Worm (Caenorhabditis elegans) whole organism, L2 larva: ENCODE measurements around the gene peb-1.

Experiments
- F13H6.1 ChIP-seq: sonication (generic microtip); optimal IDR thresholded peaks from 2 replicates; lab custom pipeline; 2016; ENCODE audit warnings: missing genetic modification characterization, missing compliant biosample characterization
- Y55F3AM.14 ChIP-seq: fragments of 200-800 bp; sonication (Bioruptor generic); optimal IDR thresholded peaks from 2 replicates; lab custom pipeline; 2018; ENCODE audit warnings: mild to moderate bottlenecking, missing genetic modification characterization, missing compliant biosample characterization
- ZK546.5 ChIP-seq: sonication (generic microtip); optimal IDR thresholded peaks from 2 replicates; lab custom pipeline; 2017; ENCODE audit warnings: missing biosample characterization, missing genetic modification characterization
- alr-1 ChIP-seq: fragments of 150-350 bp; optimal IDR thresholded peaks from 2 replicates; lab custom pipeline; 2014; ENCODE audit warnings: missing biosample characterization, missing genetic modification characterization
- aly-2 ChIP-seq: fragments of 150-350 bp; optimal IDR thresholded peaks from 2 replicates; lab custom pipeline; 2014; ENCODE audit warnings: missing biosample characterization, missing genetic modification characterization
- ama-1 ChIP-seq: fragments of 150-350 bp; optimal IDR thresholded peaks from 2 replicates; lab custom pipeline; 2018; ENCODE audit warnings: inconsistent platforms
- ceh-82 ChIP-seq: fragments of 150-350 bp; optimal IDR thresholded peaks from 2 replicates; lab custom pipeline; 2014; ENCODE audit warnings: missing biosample characterization, missing genetic modification characterization
- crh-2 ChIP-seq: sonication (generic microtip); optimal IDR thresholded peaks from 2 replicates; lab custom pipeline; 2017; ENCODE audit warnings: missing biosample characterization, missing genetic modification characterization
- egl-27 ChIP-seq: sonication (generic microtip); optimal IDR thresholded peaks from 3 replicates; lab custom pipeline; 2017; ENCODE audit warnings: missing biosample characterization, missing genetic modification reagents, missing genetic modification characterization
- elt-1 ChIP-seq: fragments of 150-350 bp; optimal IDR thresholded peaks from 2 replicates; lab custom pipeline; 2014; ENCODE audit warnings: missing biosample characterization, missing genetic modification characterization
- fos-1 ChIP-seq: fragments of 150-350 bp; optimal IDR thresholded peaks from 2 replicates; lab custom pipeline; 2014; ENCODE audit warnings: missing biosample characterization, missing genetic modification characterization
- lin-11 ChIP-seq: fragments of 150-350 bp; sonication (generic microtip); optimal IDR thresholded peaks from 2 replicates; lab custom pipeline; 2014; ENCODE audit warnings: missing biosample characterization, missing genetic modification characterization, inconsistent platforms, mixed read lengths
- lin-13 ChIP-seq: fragments of 150-350 bp; optimal IDR thresholded peaks from 2 replicates; lab custom pipeline; 2014; ENCODE audit warnings: missing biosample characterization, missing genetic modification reagents, missing genetic modification characterization
- lin-39 ChIP-seq: fragments of 150-350 bp; optimal IDR thresholded peaks from 2 replicates; lab custom pipeline; 2014; ENCODE audit warnings: missing biosample characterization, missing genetic modification reagents, missing genetic modification characterization
- nhr-11 ChIP-seq: fragments of 150-350 bp; optimal IDR thresholded peaks from 2 replicates; lab custom pipeline; 2014; ENCODE audit warnings: missing biosample characterization, missing genetic modification characterization
- nhr-12 ChIP-seq: fragments of 150-350 bp; optimal IDR thresholded peaks from 2 replicates; lab custom pipeline; 2014; ENCODE audit warnings: missing biosample characterization, missing genetic modification characterization
- nhr-21 ChIP-seq: fragments of 150-350 bp; optimal IDR thresholded peaks from 2 replicates; lab custom pipeline; 2014; ENCODE audit warnings: missing biosample characterization, missing genetic modification characterization
- nhr-237 ChIP-seq: fragments of 150-350 bp; optimal IDR thresholded peaks from 2 replicates; lab custom pipeline; 2014; ENCODE audit warnings: missing biosample characterization, missing genetic modification characterization
- nhr-25 ChIP-seq: fragments of 150-350 bp; sonication (generic microtip); optimal IDR thresholded peaks from 3 replicates; lab custom pipeline; 2014; ENCODE audit warnings: missing biosample characterization, missing genetic modification characterization
- nhr-6 ChIP-seq: fragments of 150-350 bp; optimal IDR thresholded peaks from 2 replicates; lab custom pipeline; 2014; ENCODE audit warnings: missing biosample characterization, missing genetic modification characterization
- nhr-77 ChIP-seq: fragments of 150-350 bp; optimal IDR thresholded peaks from 2 replicates; lab custom pipeline; 2014; ENCODE audit warnings: missing biosample characterization, missing genetic modification characterization
- peb-1 ChIP-seq: fragments of 150-350 bp; optimal IDR thresholded peaks from 2 replicates; lab custom pipeline; 2014; ENCODE audit warnings: missing biosample characterization, missing genetic modification characterization
- sem-4 ChIP-seq: fragments of 150-350 bp; optimal IDR thresholded peaks from 2 replicates; lab custom pipeline; 2014; ENCODE audit warnings: missing biosample characterization, missing genetic modification reagents, missing genetic modification characterization
- skn-1 ChIP-seq: sonication (generic microtip); optimal IDR thresholded peaks from 2 replicates; lab custom pipeline; 2017; ENCODE audit warnings: missing biosample characterization, missing genetic modification characterization
- sma-3 ChIP-seq: sonication (generic microtip); optimal IDR thresholded peaks from 2 replicates; lab custom pipeline; 2016; ENCODE audit warnings: missing genetic modification reagents, missing genetic modification characterization, missing compliant biosample characterization
- sma-9 ChIP-seq, 2 experiments: fragments of 150-350 bp in 1 of 2; sonication (generic microtip) in 1 of 2; optimal IDR thresholded peaks; 2 replicates each; lab custom pipeline; 2014 to 2016; ENCODE audit warnings: missing genetic modification characterization in 2 of 2, mild to moderate bottlenecking in 1 of 2, missing biosample characterization in 1 of 2, missing compliant biosample characterization in 1 of 2, missing genetic modification reagents in 1 of 2, moderate library complexity in 1 of 2
- unc-39 ChIP-seq: fragments of 150-350 bp; optimal IDR thresholded peaks from 2 replicates; lab custom pipeline; 2014; ENCODE audit warnings: missing biosample characterization, missing genetic modification characterization
- unc-62 ChIP-seq: fragments of 150-350 bp; optimal IDR thresholded peaks from 2 replicates; lab custom pipeline; 2014; ENCODE audit warnings: missing biosample characterization, missing genetic modification reagents, missing genetic modification characterization
- zag-1 ChIP-seq: fragments of 150-350 bp; optimal IDR thresholded peaks from 2 replicates; lab custom pipeline; 2014; ENCODE audit warnings: missing biosample characterization, missing genetic modification characterization
- ztf-11 ChIP-seq: sonication (generic microtip); optimal IDR thresholded peaks from 2 replicates; lab custom pipeline; 2017; ENCODE audit warnings: missing biosample characterization, missing genetic modification characterization

peb-1 gene

ce11 chrX:2177731-2178326 lies 33.0 kb upstream of the peb-1 start:
- no peak for TF ChIP-seq ZK546.5 (tag; lab: Kevin White, UChicago)
- TF ChIP-seq F13H6.1 (tag; lab: Kevin White, UChicago) = no peak
- TF ChIP-seq nhr-25 (tag; lab: Kevin White, UChicago) = no peak
- TF ChIP-seq crh-2 (tag; lab: Kevin White, UChicago) = no peak
- TF ChIP-seq ztf-11 (tag; lab: Kevin White, UChicago) = no peak
- TF ChIP-seq, all 48 proteins: peak for 0

ce11 chrX:2178410-2178944 lies 32.4 kb upstream of the peb-1 start:
- TF ChIP-seq sem-4 (tag; lab: Kevin White, UChicago) = no peak
- TF ChIP-seq sma-9 (GFP tag; optimal IDR thresholded peaks at IDR 0.05; lab: Kevin White, UChicago) = peak; percentile 10
- no peak for TF ChIP-seq sma-9 (tag; optimal IDR thresholded peaks at IDR 0.05; lab: Kevin White, UChicago)
- peak; percentile 64 for TF ChIP-seq fos-1 (tag; lab: Kevin White, UChicago)
- TF ChIP-seq, all 48 proteins: peak for 2

ce11 chrX:2180588-2180987 lies 30.3 kb upstream of the peb-1 start, which contains the start of gene F48B9.1:
Gene F48B9.1 (plus strand): TSS chrX:2180888.
- no peak for TF ChIP-seq alr-1
- no peak for TF ChIP-seq lin-13 (GFP tag; lab: Kevin White, UChicago)

- TF ChIP-seq zag-1 (tag; lab: Kevin White, UChicago) (no peak), nhr-11 (tag; lab: Kevin White, UChicago) (no peak), ama-1 (lab: Kevin White, UChicago) (no peak), nhr-77 (no peak), sma-9 (GFP tag; optimal IDR thresholded peaks at IDR 0.05; lab: Kevin White, UChicago) (peak; percentile 13), sma-9 (tag; optimal IDR thresholded peaks at IDR 0.05; lab: Kevin White, UChicago) (no peak), F13H6.1 (tag; lab: Kevin White, UChicago) (peak; percentile 21), lin-39 (tag; lab: Kevin White, UChicago) (no peak)
Measured at ce11 chrX:2188885-2189284, 22.0 kb upstream of the peb-1 start.

- TF ChIP-seq aly-2 (no peak), nhr-11 (tag; lab: Kevin White, UChicago) (no peak), unc-39 (tag; lab: Kevin White, UChicago) (no peak), lin-11 (no peak), ceh-82 (tag; lab: Kevin White, UChicago) (no peak), sem-4 (tag; lab: Kevin White, UChicago) (no peak), sma-3 (GFP tag; lab: Kevin White, UChicago) (no peak), skn-1 (tag; lab: Kevin White, UChicago) (no peak)
Measured at ce11 chrX:2190740-2191139, 20.1 kb upstream of the peb-1 start.

- TF ChIP-seq peb-1 (tag; lab: Kevin White, UChicago) (no peak), egl-27 (tag; lab: Kevin White, UChicago) (peak; percentile 11)
Measured at ce11 chrX:2191925-2192554, 18.8 kb upstream of the peb-1 start, which contains the start of gene gap-1. Gene gap-1 (plus strand): TSS chrX:2192504.

- TF ChIP-seq fos-1 (tag; lab: Kevin White, UChicago) (no peak), nhr-11 (tag; lab: Kevin White, UChicago) (no peak), unc-62 (no peak), ceh-82 (tag; lab: Kevin White, UChicago) (no peak), elt-1 (tag; lab: Kevin White, UChicago) (no peak), nhr-6 (tag; lab: Kevin White, UChicago) (no peak), nhr-237 (tag; lab: Kevin White, UChicago) (no peak), F13H6.1 (tag; lab: Kevin White, UChicago) (no peak), alr-1 (no peak), nhr-21 (no peak), nhr-12 (tag; lab: Kevin White, UChicago) (no peak), Y55F3AM.14 (GFP tag; lab: Kevin White, UChicago) (no peak)
Measured at ce11 chrX:2197444-2197843, 13.4 kb upstream of the peb-1 start.
